Fruit fly (Drosophila melanogaster) whole organism, embryonic: Measurements from ENCODE around the gene CG8128.

ENCODE experiments used
- ATbp ChIP-seq: fragments of 200-800 bp; sonication (Bioruptor generic); optimal IDR thresholded peaks from 2 replicates; lab custom pipeline; 2017; ENCODE audit warnings: missing biosample characterization, mild to moderate bottlenecking, missing genetic modification characterization, missing genetic modification reagents
- Atf6 ChIP-seq: fragments of 200-800 bp; sonication (Bioruptor generic); IDR thresholded peaks from 2 replicates; pipeline ENCODE4 v1.3.6; 2022; ENCODE audit warnings: missing biosample characterization, missing genetic modification characterization
- Bdp1 ChIP-seq: fragments of 200-800 bp; sonication (Bioruptor generic); optimal IDR thresholded peaks from 3 replicates; lab custom pipeline; 2016; ENCODE audit warnings: missing biosample characterization, missing genetic modification characterization
- Bgb ChIP-seq: fragments of 200-800 bp; sonication (Bioruptor generic); IDR thresholded peaks from 2 replicates; pipeline ENCODE4 v1.3.6; 2022; ENCODE audit warnings: missing biosample characterization, missing genetic modification characterization; ENCODE audit not compliant: partially characterized antibody
- CG11247 ChIP-seq: fragments of 200-800 bp; sonication (Bioruptor generic); IDR thresholded peaks from 2 replicates; pipeline ENCODE4 v1.3.6; 2022; ENCODE audit warnings: missing biosample characterization, missing genetic modification characterization
- CG11398 ChIP-seq: fragments of 200-800 bp; sonication (Bioruptor generic); optimal IDR thresholded peaks from 2 replicates; lab custom pipeline; 2016; ENCODE audit warnings: missing biosample characterization, missing genetic modification characterization
- CG13296 ChIP-seq: fragments of 200-800 bp; sonication (Bioruptor generic); optimal IDR thresholded peaks from 3 replicates; lab custom pipeline; 2018; ENCODE audit warnings: missing biosample characterization, mild to moderate bottlenecking, missing genetic modification characterization
- CG1529 ChIP-seq: fragments of 200-800 bp; sonication (Bioruptor generic); optimal IDR thresholded peaks from 3 replicates; lab custom pipeline; 2018; ENCODE audit warnings: missing biosample characterization, missing genetic modification characterization
- CG1603 ChIP-seq: fragments of 200-800 bp; sonication (Bioruptor generic); optimal IDR thresholded peaks from 2 replicates; lab custom pipeline; 2019; ENCODE audit warnings: missing biosample characterization, mild to moderate bottlenecking, missing genetic modification characterization, moderate library complexity
- CG2120 ChIP-seq: fragments of 200-800 bp; sonication (Bioruptor generic); optimal IDR thresholded peaks from 3 replicates; lab custom pipeline; 2016; ENCODE audit warnings: missing biosample characterization, missing genetic modification characterization
- CG31224 ChIP-seq: fragments of 200-800 bp; sonication (Bioruptor generic); IDR thresholded peaks from 2 replicates; pipeline ENCODE4 v1.3.6; 2022; ENCODE audit warnings: missing biosample characterization, missing genetic modification characterization
- CG3163 ChIP-seq: fragments of 200-800 bp; sonication (Bioruptor generic); optimal IDR thresholded peaks from 3 replicates; lab custom pipeline; 2016; ENCODE audit warnings: missing biosample characterization, missing genetic modification characterization
- CG3281 ChIP-seq: fragments of 200-800 bp; sonication (Bioruptor generic); optimal IDR thresholded peaks from 3 replicates; lab custom pipeline; 2017; ENCODE audit warnings: missing biosample characterization, mild to moderate bottlenecking, missing genetic modification characterization
- CG3407 ChIP-seq: fragments of 200-800 bp; sonication (Bioruptor generic); optimal IDR thresholded peaks from 2 replicates; lab custom pipeline; 2018; ENCODE audit warnings: missing biosample characterization, mild to moderate bottlenecking, missing genetic modification characterization
- CG42726 ChIP-seq: fragments of 200-800 bp; sonication (Bioruptor generic); IDR thresholded peaks from 2 replicates; pipeline ENCODE4 v1.3.6; 2022; ENCODE audit warnings: missing biosample characterization, missing genetic modification characterization; ENCODE audit not compliant: partially characterized antibody
- CG6689 ChIP-seq: fragments of 200-800 bp; sonication (Bioruptor generic); IDR thresholded peaks from 2 replicates; pipeline ENCODE4 v1.3.6; 2022; ENCODE audit warnings: missing biosample characterization, missing genetic modification characterization
- CG7963 ChIP-seq: fragments of 200-800 bp; sonication (Bioruptor generic); IDR thresholded peaks from 3 replicates; pipeline ENCODE4 v1.3.6; 2022; ENCODE audit warnings: missing biosample characterization, missing genetic modification characterization; ENCODE audit not compliant: partially characterized antibody
- CG8765 ChIP-seq: fragments of 200-800 bp; sonication (Bioruptor generic); IDR thresholded peaks from 2 replicates; pipeline ENCODE4 v1.3.6; 2022; ENCODE audit warnings: missing biosample characterization, missing genetic modification characterization
- CG8944 ChIP-seq: fragments of 200-800 bp; sonication (Bioruptor generic); optimal IDR thresholded peaks from 3 replicates; lab custom pipeline; 2016; ENCODE audit warnings: missing biosample characterization, missing genetic modification characterization
- CG9797 ChIP-seq: fragments of 200-800 bp; sonication (Bioruptor generic); optimal IDR thresholded peaks from 3 replicates; lab custom pipeline; 2018; ENCODE audit warnings: missing biosample characterization, mild to moderate bottlenecking, missing genetic modification characterization
- CTCF ChIP-seq: fragments of 200-800 bp; sonication (Bioruptor generic); optimal IDR thresholded peaks from 2 replicates; lab custom pipeline; 2017; ENCODE audit warnings: missing biosample characterization, mild to moderate bottlenecking, missing genetic modification characterization, moderate library complexity
- Eip74EF ChIP-seq, 2 experiments: fragments of 200-800 bp in 1 of 2; fragments of >200 bp in 1 of 2; sonication (Bioruptor generic) in 1 of 2; optimal IDR thresholded peaks; 2 replicates each; lab custom pipeline; 2017 to 2019; ENCODE audit warnings: missing biosample characterization in 2 of 2, missing genetic modification characterization in 2 of 2, mild to moderate bottlenecking in 1 of 2, moderate library complexity in 1 of 2
- Ets65A ChIP-seq: fragments of 200-800 bp; sonication (Bioruptor generic); peaks from one replicate; lab custom pipeline; 2016; ENCODE audit warnings: missing biosample characterization, missing genetic modification characterization
- Fer3 ChIP-seq: fragments of 200-800 bp; sonication (Bioruptor generic); optimal IDR thresholded peaks from 2 replicates; lab custom pipeline; 2018; ENCODE audit warnings: missing biosample characterization, mild to moderate bottlenecking, missing genetic modification characterization, moderate library complexity
- Jarid2 ChIP-seq: fragments of 200-800 bp; sonication (Bioruptor generic); optimal IDR thresholded peaks from 3 replicates; lab custom pipeline; 2017; ENCODE audit warnings: mild to moderate bottlenecking, missing biosample characterization, missing genetic modification reagents, missing genetic modification characterization
- MTF-1 ChIP-seq: fragments of 200-800 bp; sonication (Bioruptor generic); optimal IDR thresholded peaks from 2 replicates; lab custom pipeline; 2018; ENCODE audit warnings: missing biosample characterization, mild to moderate bottlenecking, missing genetic modification characterization, borderline replicate concordance
- NC2β ChIP-seq: fragments of 200-800 bp; sonication (Bioruptor generic); optimal IDR thresholded peaks from 2 replicates; lab custom pipeline; 2016; ENCODE audit warnings: missing biosample characterization, missing genetic modification characterization
- NK7.1 ChIP-seq: fragments of 200-800 bp; sonication (Bioruptor generic); optimal IDR thresholded peaks from 3 replicates; lab custom pipeline; 2016; ENCODE audit warnings: missing biosample characterization, missing genetic modification characterization
- Neu2 ChIP-seq: fragments of 200-800 bp; sonication (Bioruptor generic); optimal IDR thresholded peaks from 3 replicates; lab custom pipeline; 2016; ENCODE audit warnings: missing biosample characterization, missing genetic modification characterization, borderline replicate concordance
- Oaz ChIP-seq: fragments of 200-800 bp; sonication (Bioruptor generic); IDR thresholded peaks from 2 replicates; pipeline ENCODE4 v1.3.6; 2022; ENCODE audit warnings: missing biosample characterization, missing genetic modification characterization
- Sox100B ChIP-seq: fragments of 200-800 bp; sonication (Bioruptor generic); optimal IDR thresholded peaks from 3 replicates; lab custom pipeline; 2018; ENCODE audit warnings: missing biosample characterization, mild to moderate bottlenecking, missing genetic modification characterization
- Sry-β ChIP-seq: fragments of 200-800 bp; sonication (Bioruptor generic); optimal IDR thresholded peaks from 2 replicates; lab custom pipeline; 2018; ENCODE audit warnings: missing biosample characterization, mild to moderate bottlenecking, missing genetic modification characterization, moderate library complexity
- Taf1 ChIP-seq: fragments of 200-800 bp; sonication (Bioruptor generic); IDR thresholded peaks from 2 replicates; pipeline ENCODE4 v1.3.6; 2022; ENCODE audit warnings: missing biosample characterization, missing genetic modification characterization
- ara ChIP-seq: fragments of 200-800 bp; sonication (Bioruptor generic); IDR thresholded peaks from 2 replicates; pipeline ENCODE4 v1.3.6; 2022; ENCODE audit warnings: missing biosample characterization, missing genetic modification characterization
- ci ChIP-seq: fragments of 200-800 bp; sonication (Bioruptor generic); IDR thresholded peaks from 3 replicates; pipeline ENCODE4 v1.3.6; 2022; ENCODE audit warnings: missing biosample characterization, missing genetic modification characterization
- dm ChIP-seq: fragments of 200-800 bp; sonication (Bioruptor generic); optimal IDR thresholded peaks from 3 replicates; lab custom pipeline; 2016; ENCODE audit warnings: missing biosample characterization, missing genetic modification characterization
- dysf ChIP-seq: fragments of 200-800 bp; sonication (Bioruptor generic); IDR thresholded peaks from 3 replicates; pipeline ENCODE4 v1.3.6; 2022; ENCODE audit warnings: missing biosample characterization, missing genetic modification characterization
- fd102C ChIP-seq: fragments of 200-800 bp; sonication (Bioruptor generic); optimal IDR thresholded peaks from 2 replicates; lab custom pipeline; 2018; ENCODE audit warnings: missing biosample characterization, mild to moderate bottlenecking, missing genetic modification characterization, moderate library complexity
- gce ChIP-seq: fragments of 200-800 bp; sonication (Bioruptor generic); IDR thresholded peaks from 3 replicates; pipeline ENCODE4 v1.3.6; 2022; ENCODE audit warnings: missing biosample characterization, missing genetic modification characterization
- hb ChIP-seq: fragments of 200-800 bp; sonication (Bioruptor generic); IDR thresholded peaks from 3 replicates; pipeline ENCODE4 v1.3.6; 2022; ENCODE audit warnings: missing biosample characterization, missing genetic modification characterization; ENCODE audit not compliant: partially characterized antibody
- hth ChIP-seq: fragments of >200 bp; optimal IDR thresholded peaks from 2 replicates; lab custom pipeline; 2017; ENCODE audit warnings: inconsistent platforms
- insv ChIP-seq, 2 experiments: fragments of 200-800 bp; sonication (Bioruptor generic); optimal IDR thresholded peaks; 3 replicates each; lab custom pipeline; 2016 to 2018; ENCODE audit warnings: missing biosample characterization in 2 of 2, missing genetic modification characterization in 2 of 2
- jigr1 ChIP-seq: fragments of 200-800 bp; sonication (Bioruptor generic); IDR thresholded peaks from 3 replicates; pipeline ENCODE4 v1.3.6; 2022; ENCODE audit warnings: missing biosample characterization, missing genetic modification characterization
- knrl ChIP-seq: fragments of 200-800 bp; sonication (Bioruptor generic); IDR thresholded peaks from 3 replicates; pipeline ENCODE4 v1.3.6; 2022; ENCODE audit warnings: missing biosample characterization, missing genetic modification characterization; ENCODE audit not compliant: partially characterized antibody
- lmd ChIP-seq: fragments of 200-800 bp; sonication (Bioruptor generic); IDR thresholded peaks from 2 replicates; pipeline ENCODE4 v1.3.6; 2022; ENCODE audit warnings: missing biosample characterization, missing genetic modification characterization
- mam ChIP-seq: fragments of 200-800 bp; sonication (Bioruptor generic); optimal IDR thresholded peaks from 3 replicates; lab custom pipeline; 2016; ENCODE audit warnings: missing biosample characterization, missing genetic modification characterization
- odd ChIP-seq: fragments of 200-800 bp; sonication (Bioruptor generic); optimal IDR thresholded peaks from 2 replicates; lab custom pipeline; 2017; ENCODE audit warnings: missing biosample characterization, mild to moderate bottlenecking, missing genetic modification characterization
- pzg ChIP-seq: fragments of 200-800 bp; sonication (Bioruptor generic); optimal IDR thresholded peaks from 3 replicates; lab custom pipeline; 2018; ENCODE audit warnings: missing biosample characterization, mild to moderate bottlenecking, missing genetic modification characterization, moderate library complexity
- sens ChIP-seq: fragments of 200-800 bp; sonication (Bioruptor generic); peaks from one replicate; lab custom pipeline; 2016; ENCODE audit warnings: missing biosample characterization, missing genetic modification characterization
- sisA ChIP-seq: fragments of 200-800 bp; sonication (Bioruptor generic); IDR thresholded peaks from 2 replicates; pipeline ENCODE4 v1.3.6; 2022; ENCODE audit warnings: missing biosample characterization, missing genetic modification characterization
- sug ChIP-seq: fragments of 200-800 bp; optimal IDR thresholded peaks from 2 replicates; lab custom pipeline; 2019; ENCODE audit warnings: missing biosample characterization, mild to moderate bottlenecking, missing genetic modification characterization, moderate library complexity
- twi ChIP-seq: fragments of 200-800 bp; optimal IDR thresholded peaks from 2 replicates; lab custom pipeline; 2019; ENCODE audit warnings: missing biosample characterization, mild to moderate bottlenecking, missing genetic modification characterization, moderate library complexity
- wek ChIP-seq: fragments of 200-800 bp; sonication (Bioruptor generic); optimal IDR thresholded peaks from 3 replicates; lab custom pipeline; 2018; ENCODE audit warnings: missing biosample characterization, mild to moderate bottlenecking, missing genetic modification characterization, moderate library complexity
- yki ChIP-seq: fragments of >200 bp; optimal IDR thresholded peaks from 3 replicates; lab custom pipeline; 2018

The CG8128 gene

dm6 chrX:15737110-15737509, 39.8 kb downstream of the CG8128 start, which contains the start of gene Arp6 (continued):
- TF ChIP-seq CG31224 (no peak), CG6689 (GFP tag; lab: Robert Waterston, UW) (no peak), CTCF (GFP tag; lab: Kevin White, UChicago) (no peak), CG11398 (GFP tag; lab: Kevin White, UChicago) (no peak), gce (GFP tag; lab: Robert Waterston, UW) (no peak), insv (GFP tag; optimal IDR thresholded peaks at IDR 0.05; lab: Kevin White, UChicago) (no peak), Eip74EF (GFP tag; optimal IDR thresholded peaks at IDR 0.05; lab: Kevin White, UChicago) (no peak), ara (GFP tag; lab: Robert Waterston, UW) (no peak), lmd (GFP tag; lab: Robert Waterston, UW) (no peak), pzg (GFP tag; lab: Kevin White, UChicago) (no peak), Ets65A (no peak), CG13296 (GFP tag; lab: Kevin White, UChicago) (no peak), CG9797 (GFP tag; lab: Kevin White, UChicago) (no peak), MTF-1 (no peak), NK7.1 (GFP tag; lab: Kevin White, UChicago) (no peak), Oaz (GFP tag; lab: Robert Waterston, UW) (no peak), wek (GFP tag; lab: Kevin White, UChicago) (no peak), NC2β (GFP tag; lab: Kevin White, UChicago) (no peak), sisA (no peak), CG8765 (GFP tag; lab: Robert Waterston, UW) (no peak), dm (no peak), Fer3 (tag; lab: Kevin White, UChicago) (no peak), ci (GFP tag; lab: Robert Waterston, UW) (no peak), hth (lab: Kevin White, UChicago) (no peak), CG1529 (no peak), sens (peak; percentile 43), CG11247 (GFP tag; lab: Robert Waterston, UW) (no peak), Jarid2 (GFP tag; lab: Kevin White, UChicago) (no peak), CG42726 (GFP tag; lab: Robert Waterston, UW) (no peak), Taf1 (GFP tag; lab: Robert Waterston, UW) (no peak), CG3163 (GFP tag; lab: Kevin White, UChicago) (no peak), knrl (GFP tag; lab: Robert Waterston, UW) (no peak), sug (tag; lab: Kevin White, UChicago) (peak; percentile 6), CG2120 (GFP tag; lab: Kevin White, UChicago) (no peak), Bdp1 (GFP tag; lab: Kevin White, UChicago) (no peak), odd (no peak), dysf (GFP tag; lab: Robert Waterston, UW) (no peak), mam (no peak), hb (GFP tag; lab: Robert Waterston, UW) (no peak), fd102C (GFP tag; lab: Kevin White, UChicago) (no peak), ATbp (GFP tag; lab: Kevin White, UChicago) (no peak), CG3407 (no peak), yki (lab: Kevin White, UChicago) (no peak), Sox100B (no peak), CG7963 (no peak), Atf6 (GFP tag; lab: Robert Waterston, UW) (no peak), CG8944 (no peak), Sry-β (peak; percentile 93), jigr1 (GFP tag; lab: Robert Waterston, UW) (no peak), CG1603 (tag; lab: Kevin White, UChicago) (no peak), Neu2 (no peak), Bgb (GFP tag; lab: Robert Waterston, UW) (no peak), twi (tag; lab: Kevin White, UChicago) (no peak), CG3281 (GFP tag; lab: Kevin White, UChicago) (no peak)
